Fruit fly (Drosophila melanogaster) whole organism, embryonic: ENCODE measurements around the gene CG31294.

Experiments used
- Antp ChIP-seq: fragments of 200-800 bp; sonication (Bioruptor generic); optimal IDR thresholded peaks from 3 replicates; lab custom pipeline; 2016; ENCODE audit warnings: missing biosample characterization, missing genetic modification characterization
- B-H2 ChIP-seq: fragments of 200-800 bp; sonication (Bioruptor generic); optimal IDR thresholded peaks from 2 replicates; lab custom pipeline; 2018; ENCODE audit warnings: missing biosample characterization, mild to moderate bottlenecking, missing genetic modification characterization
- CG10543 ChIP-seq: fragments of 200-800 bp; sonication (Bioruptor generic); optimal IDR thresholded peaks from 3 replicates; lab custom pipeline; 2017; ENCODE audit warnings: missing biosample characterization, mild to moderate bottlenecking, missing genetic modification characterization, moderate library complexity
- CG10654 ChIP-seq: fragments of 200-800 bp; sonication (Bioruptor generic); optimal IDR thresholded peaks from 2 replicates; lab custom pipeline; 2016; ENCODE audit warnings: missing biosample characterization, missing genetic modification characterization
- CG11247 ChIP-seq: fragments of 200-800 bp; sonication (Bioruptor generic); IDR thresholded peaks from 2 replicates; pipeline ENCODE4 v1.3.6; 2022; ENCODE audit warnings: missing biosample characterization, missing genetic modification characterization
- CG11560 ChIP-seq: fragments of 200-800 bp; sonication (Bioruptor generic); IDR thresholded peaks from 3 replicates; pipeline ENCODE4 v1.3.6; 2022; ENCODE audit warnings: missing biosample characterization, missing genetic modification characterization
- CG11695 ChIP-seq: fragments of 200-800 bp; sonication (Bioruptor generic); IDR thresholded peaks from 3 replicates; pipeline ENCODE4 v1.3.6; 2022; ENCODE audit warnings: missing biosample characterization, missing genetic modification characterization
- CG12744 ChIP-seq: fragments of 200-800 bp; sonication (Bioruptor generic); optimal IDR thresholded peaks from 2 replicates; lab custom pipeline; 2016; ENCODE audit warnings: missing biosample characterization, missing genetic modification characterization
- CG12942 ChIP-seq: fragments of 200-800 bp; sonication (Bioruptor generic); optimal IDR thresholded peaks from 3 replicates; lab custom pipeline; 2016; ENCODE audit warnings: missing biosample characterization, missing genetic modification characterization
- CG14014 ChIP-seq: fragments of 200-800 bp; sonication (Bioruptor generic); IDR thresholded peaks from 2 replicates; pipeline ENCODE4 v1.3.6; 2022; ENCODE audit warnings: missing biosample characterization, missing genetic modification characterization
- CG14667 ChIP-seq: fragments of 200-800 bp; sonication (Bioruptor generic); IDR thresholded peaks from 2 replicates; pipeline ENCODE4 v1.3.6; 2022; ENCODE audit warnings: missing biosample characterization, missing genetic modification characterization
- CG17186 ChIP-seq: fragments of 200-800 bp; sonication (Bioruptor generic); optimal IDR thresholded peaks from 3 replicates; lab custom pipeline; 2017; ENCODE audit warnings: missing biosample characterization, missing genetic modification reagents, missing genetic modification characterization
- CG17359 ChIP-seq: fragments of 200-800 bp; sonication (Bioruptor generic); optimal IDR thresholded peaks from 3 replicates; lab custom pipeline; 2018; ENCODE audit warnings: missing biosample characterization, mild to moderate bottlenecking, missing genetic modification characterization, moderate library complexity
- CG2120 ChIP-seq: fragments of 200-800 bp; sonication (Bioruptor generic); optimal IDR thresholded peaks from 3 replicates; lab custom pipeline; 2016; ENCODE audit warnings: missing biosample characterization, missing genetic modification characterization
- CG2678 ChIP-seq: fragments of 200-800 bp; sonication (Bioruptor generic); optimal IDR thresholded peaks from 3 replicates; lab custom pipeline; 2019; ENCODE audit warnings: missing biosample characterization, mild to moderate bottlenecking, missing genetic modification characterization, moderate library complexity
- CG30403 ChIP-seq: fragments of 200-800 bp; sonication (Bioruptor generic); optimal IDR thresholded peaks from 3 replicates; lab custom pipeline; 2016; ENCODE audit warnings: missing biosample characterization, missing genetic modification characterization
- CG4404 ChIP-seq: fragments of 200-800 bp; sonication (Bioruptor generic); IDR thresholded peaks from 2 replicates; pipeline ENCODE4 v1.3.6; 2022; ENCODE audit warnings: missing biosample characterization, missing genetic modification characterization
- CG7786 ChIP-seq: fragments of 200-800 bp; sonication (Bioruptor generic); optimal IDR thresholded peaks from 2 replicates; lab custom pipeline; 2016; ENCODE audit warnings: missing biosample characterization, missing genetic modification characterization
- CG7963 ChIP-seq: fragments of 200-800 bp; sonication (Bioruptor generic); IDR thresholded peaks from 3 replicates; pipeline ENCODE4 v1.3.6; 2022; ENCODE audit warnings: missing biosample characterization, missing genetic modification characterization; ENCODE audit not compliant: partially characterized antibody
- CG9727 ChIP-seq: fragments of 200-800 bp; sonication (Bioruptor generic); optimal IDR thresholded peaks from 3 replicates; lab custom pipeline; 2017; ENCODE audit warnings: missing biosample characterization, mild to moderate bottlenecking, missing genetic modification characterization
- CG9797 ChIP-seq: fragments of 200-800 bp; sonication (Bioruptor generic); optimal IDR thresholded peaks from 3 replicates; lab custom pipeline; 2018; ENCODE audit warnings: missing biosample characterization, mild to moderate bottlenecking, missing genetic modification characterization
- CG9817 ChIP-seq: fragments of 200-800 bp; sonication (Bioruptor generic); optimal IDR thresholded peaks from 2 replicates; lab custom pipeline; 2018; ENCODE audit warnings: missing biosample characterization, mild to moderate bottlenecking, missing genetic modification characterization, moderate library complexity
- CTCF ChIP-seq: fragments of 200-800 bp; sonication (Bioruptor generic); optimal IDR thresholded peaks from 2 replicates; lab custom pipeline; 2017; ENCODE audit warnings: missing biosample characterization, mild to moderate bottlenecking, missing genetic modification characterization, moderate library complexity
- Dek ChIP-seq: fragments of 200-800 bp; sonication (Bioruptor generic); optimal IDR thresholded peaks from 3 replicates; lab custom pipeline; 2019; ENCODE audit warnings: missing biosample characterization, mild to moderate bottlenecking, missing genetic modification characterization, moderate library complexity
- Doc3 ChIP-seq: fragments of 200-800 bp; sonication (Bioruptor generic); IDR thresholded peaks from 3 replicates; pipeline ENCODE4 v1.3.6; 2022; ENCODE audit warnings: missing biosample characterization, missing genetic modification characterization; ENCODE audit not compliant: partially characterized antibody
- Drgx ChIP-seq: fragments of 200-800 bp; sonication (Bioruptor generic); IDR thresholded peaks from 2 replicates; pipeline ENCODE4 v1.3.6; 2022; ENCODE audit warnings: missing biosample characterization, missing genetic modification characterization
- E2f1 ChIP-seq: fragments of 200-800 bp; sonication (Bioruptor generic); IDR thresholded peaks from 2 replicates; pipeline ENCODE4 v1.3.6; 2022; ENCODE audit warnings: missing biosample characterization, missing genetic modification characterization
- Fer3 ChIP-seq: fragments of 200-800 bp; sonication (Bioruptor generic); optimal IDR thresholded peaks from 2 replicates; lab custom pipeline; 2018; ENCODE audit warnings: missing biosample characterization, mild to moderate bottlenecking, missing genetic modification characterization, moderate library complexity
- GATAe ChIP-seq: fragments of 200-800 bp; sonication (Bioruptor generic); conservative IDR thresholded peaks from 2 replicates; pipeline ENCODE4 v1.3.6; 2022; ENCODE audit warnings: missing biosample characterization, missing genetic modification characterization
- HLH54F ChIP-seq: fragments of 200-800 bp; sonication (Bioruptor generic); optimal IDR thresholded peaks from 3 replicates; lab custom pipeline; 2016; ENCODE audit warnings: missing biosample characterization, missing genetic modification characterization
- HmgD ChIP-seq: fragments of 200-800 bp; sonication (Bioruptor generic); optimal IDR thresholded peaks from 3 replicates; lab custom pipeline; 2016; ENCODE audit warnings: missing biosample characterization, missing genetic modification characterization
- Hr78 ChIP-seq, 2 experiments: fragments of 200-800 bp in 1 of 2; fragments of >200 bp in 1 of 2; sonication (Bioruptor generic) in 1 of 2; optimal IDR thresholded peaks; 2 replicates each; lab custom pipeline; 2017 to 2019; ENCODE audit warnings: missing biosample characterization in 2 of 2, missing genetic modification characterization in 2 of 2, mild to moderate bottlenecking in 1 of 2, moderate library complexity in 1 of 2
- Jarid2 ChIP-seq: fragments of 200-800 bp; sonication (Bioruptor generic); optimal IDR thresholded peaks from 3 replicates; lab custom pipeline; 2017; ENCODE audit warnings: mild to moderate bottlenecking, missing biosample characterization, missing genetic modification reagents, missing genetic modification characterization
- MBD-R2 ChIP-seq: fragments of 200-800 bp; sonication (Bioruptor generic); IDR thresholded peaks from 2 replicates; pipeline ENCODE4 v1.3.6; 2022; ENCODE audit warnings: missing biosample characterization, missing genetic modification characterization
- Nf-YB ChIP-seq: fragments of 200-800 bp; sonication (Bioruptor generic); optimal IDR thresholded peaks from 3 replicates; lab custom pipeline; 2019; ENCODE audit warnings: missing biosample characterization, mild to moderate bottlenecking, missing genetic modification characterization, moderate library complexity
- Nf-YC ChIP-seq: fragments of 200-800 bp; optimal IDR thresholded peaks from 3 replicates; lab custom pipeline; 2019; ENCODE audit warnings: missing biosample characterization, mild to moderate bottlenecking, missing genetic modification characterization, moderate library complexity
- Opbp ChIP-seq: fragments of 200-800 bp; sonication (Bioruptor generic); IDR thresholded peaks from 3 replicates; pipeline ENCODE4 v1.3.6; 2022; ENCODE audit warnings: missing biosample characterization, missing genetic modification characterization; ENCODE audit not compliant: partially characterized antibody
- Optix ChIP-seq: fragments of 200-800 bp; sonication (Bioruptor generic); IDR thresholded peaks from 3 replicates; pipeline ENCODE4 v1.3.6; 2022; ENCODE audit warnings: missing biosample characterization, missing genetic modification characterization
- Six4 ChIP-seq: fragments of 200-800 bp; sonication (Bioruptor generic); optimal IDR thresholded peaks from 2 replicates; lab custom pipeline; 2016; ENCODE audit warnings: missing biosample characterization, missing genetic modification characterization
- Xrp1 ChIP-seq: fragments of 200-800 bp; sonication (Bioruptor generic); IDR thresholded peaks from 2 replicates; pipeline ENCODE4 v1.3.6; 2022; ENCODE audit warnings: missing biosample characterization, missing genetic modification characterization
- gce ChIP-seq: fragments of 200-800 bp; sonication (Bioruptor generic); IDR thresholded peaks from 3 replicates; pipeline ENCODE4 v1.3.6; 2022; ENCODE audit warnings: missing biosample characterization, missing genetic modification characterization
- ham ChIP-seq: fragments of 200-800 bp; sonication (Bioruptor generic); IDR thresholded peaks from 2 replicates; pipeline ENCODE4 v1.3.6; 2022; ENCODE audit warnings: missing biosample characterization, missing genetic modification characterization
- hkb ChIP-seq, 2 experiments: fragments of 200-800 bp in 1 of 2; fragments of >200 bp in 1 of 2; sonication (Bioruptor generic) in 1 of 2; IDR thresholded peaks in 1 of 2; optimal IDR thresholded peaks in 1 of 2; 2 replicates each; pipeline versions ENCODE4 v1.3.6 to Lab custom; 2017 to 2022; ENCODE audit warnings: missing biosample characterization in 1 of 2, missing genetic modification characterization in 1 of 2
- kni ChIP-seq: fragments of 200-800 bp; sonication (Bioruptor generic); optimal IDR thresholded peaks from 3 replicates; lab custom pipeline; 2017; ENCODE audit warnings: mild to moderate bottlenecking, missing biosample characterization, missing genetic modification reagents, missing genetic modification characterization
- nmo ChIP-seq: fragments of 200-800 bp; sonication (Bioruptor generic); optimal IDR thresholded peaks from 2 replicates; lab custom pipeline; 2018; ENCODE audit warnings: missing biosample characterization, mild to moderate bottlenecking, missing genetic modification characterization, moderate library complexity
- onecut ChIP-seq: fragments of 200-800 bp; sonication (Bioruptor generic); IDR thresholded peaks from 2 replicates; pipeline ENCODE4 v1.3.6; 2022; ENCODE audit warnings: missing biosample characterization, missing genetic modification characterization
- phol ChIP-seq: fragments of 200-800 bp; sonication (Bioruptor generic); optimal IDR thresholded peaks from 3 replicates; lab custom pipeline; 2018; ENCODE audit warnings: missing biosample characterization, mild to moderate bottlenecking, missing genetic modification characterization, moderate library complexity
- psq ChIP-seq: fragments of 200-800 bp; sonication (Bioruptor generic); optimal IDR thresholded peaks from 2 replicates; lab custom pipeline; 2017; ENCODE audit warnings: missing biosample characterization, missing genetic modification characterization
- repo ChIP-seq: fragments of 200-800 bp; sonication (Bioruptor generic); optimal IDR thresholded peaks from 2 replicates; lab custom pipeline; 2016; ENCODE audit warnings: missing biosample characterization, missing genetic modification characterization
- row ChIP-seq: fragments of 200-800 bp; sonication (Bioruptor generic); IDR thresholded peaks from 3 replicates; pipeline ENCODE4 v1.3.6; 2022; ENCODE audit warnings: missing biosample characterization, missing genetic modification characterization
- slou ChIP-seq: fragments of 200-800 bp; sonication (Bioruptor generic); optimal IDR thresholded peaks from 3 replicates; lab custom pipeline; 2016; ENCODE audit warnings: missing biosample characterization, missing genetic modification characterization
- zen ChIP-seq: fragments of 200-800 bp; sonication (Bioruptor generic); optimal IDR thresholded peaks from 3 replicates; lab custom pipeline; 2018; ENCODE audit warnings: missing biosample characterization, mild to moderate bottlenecking, missing genetic modification characterization, moderate library complexity

CG31294 gene

dm6 chr3R:15665962-15666361, 50.4 kb downstream of the CG31294 start, which contains the start of gene pxb (continued):
- TF ChIP-seq CG12942 (GFP tag; lab: Kevin White, UChicago), result no peak
- TF ChIP-seq repo (GFP tag; lab: Kevin White, UChicago), result no peak
- TF ChIP-seq onecut (GFP tag; lab: Robert Waterston, UW), result no peak
- no peak for TF ChIP-seq ham (GFP tag; lab: Robert Waterston, UW)
- no peak for TF ChIP-seq CG12744 (GFP tag; lab: Kevin White, UChicago)
- no peak for TF ChIP-seq B-H2 (GFP tag; lab: Kevin White, UChicago)
- no peak for TF ChIP-seq CG7786 (GFP tag; lab: Kevin White, UChicago)
- no peak for TF ChIP-seq CTCF
- no peak for TF ChIP-seq Optix (GFP tag; lab: Robert Waterston, UW)
- TF ChIP-seq HLH54F, result no peak
- TF ChIP-seq MBD-R2 (GFP tag; lab: Robert Waterston, UW), result 0 out of 2 replicates have a peak, but pooled peaks have one; percentile 10
- TF ChIP-seq Fer3 (tag; lab: Kevin White, UChicago), result no peak
- no peak for TF ChIP-seq CG10654 (GFP tag; lab: Kevin White, UChicago)
- no peak for TF ChIP-seq CG9817 (tag; lab: Kevin White, UChicago)
- no peak for TF ChIP-seq CG11247 (GFP tag; lab: Robert Waterston, UW)
- TF ChIP-seq CG17359 (tag; lab: Kevin White, UChicago), result peak; percentile 24
- TF ChIP-seq Doc3, result no peak
- peak; percentile 2 for TF ChIP-seq zen (tag; lab: Kevin White, UChicago)
- no peak for TF ChIP-seq CG14014
- TF ChIP-seq Nf-YC, result peak; percentile 17
- no peak for TF ChIP-seq Antp
- TF ChIP-seq CG17186, result no peak
- TF ChIP-seq CG2678 (tag; lab: Kevin White, UChicago), result peak; percentile 14
- no peak for TF ChIP-seq HmgD (GFP tag; lab: Kevin White, UChicago)
- TF ChIP-seq kni (GFP tag; lab: Kevin White, UChicago), result peak; percentile 36
- TF ChIP-seq CG9797 (GFP tag; lab: Kevin White, UChicago), result no peak
- TF ChIP-seq gce (GFP tag; lab: Robert Waterston, UW), result no peak
- TF ChIP-seq phol (tag; lab: Kevin White, UChicago), result no peak
- no peak for TF ChIP-seq hkb (optimal IDR thresholded peaks at IDR 0.05; lab: Kevin White, UChicago)
- TF ChIP-seq hkb (GFP tag; IDR thresholded peaks at IDR 0.05; lab: Robert Waterston, UW), result 0 out of 2 replicates have a peak, but pooled peaks have one; percentile 31
- TF ChIP-seq Dek (tag; lab: Kevin White, UChicago), result no peak
- no peak for TF ChIP-seq CG4404
- TF ChIP-seq nmo, result no peak
- TF ChIP-seq Six4, result no peak
- TF ChIP-seq Jarid2, result peak; percentile 99
- TF ChIP-seq CG7963 (GFP tag; lab: Robert Waterston, UW), result peak; percentile 20; the same call in 1 of the 3 replicates
- TF ChIP-seq Opbp (GFP tag; lab: Robert Waterston, UW), result peak; percentile 77
- TF ChIP-seq Hr78 (GFP tag; optimal IDR thresholded peaks at IDR 0.05; lab: Kevin White, UChicago), result no peak
- no peak for TF ChIP-seq psq (GFP tag; lab: Kevin White, UChicago)
- TF ChIP-seq CG10543, result no peak
- TF ChIP-seq CG11560 (tag; lab: Robert Waterston, UW), result no peak
- TF ChIP-seq E2f1 (GFP tag; lab: Robert Waterston, UW), result no peak
- TF ChIP-seq slou (GFP tag; lab: Kevin White, UChicago), result no peak
- TF ChIP-seq Nf-YB (GFP tag; lab: Kevin White, UChicago), result no peak
- no peak for TF ChIP-seq CG14667 (GFP tag; lab: Robert Waterston, UW)
- TF ChIP-seq CG30403 (GFP tag; lab: Kevin White, UChicago), result no peak
- peak; percentile 59; the same call in 1 of the 2 replicates for TF ChIP-seq Drgx (GFP tag; lab: Robert Waterston, UW)
- TF ChIP-seq CG2120 (GFP tag; lab: Kevin White, UChicago), result no peak
- TF ChIP-seq CG11695, result no peak
- TF ChIP-seq Xrp1 (GFP tag; lab: Robert Waterston, UW), result no peak
- no peak for TF ChIP-seq row
- TF ChIP-seq CG9727 (GFP tag; lab: Kevin White, UChicago), result no peak
- no peak for TF ChIP-seq GATAe (GFP tag; lab: Robert Waterston, UW)
